ENCODE assay signal across 5 worm cellular contexts in genomic region chrV:14545816-14546283, ce11.
TF ChIP-seq lines count a peak whose summit lies in the region.

Gene rike-1 (minus strand): TSS chrV:14545866.

TF ChIP-seq in whole organism, L1 larva, 84 proteins besides CTCF, POLR2A, EP300 and RAD21 (continued from another document and continues in another):
- TF ChIP-seq sup-37 (GFP tag; optimal IDR thresholded peaks at IDR 0.05; lab: Kevin White, UChicago): no peak
- no peak for TF ChIP-seq nhr-85 (tag; lab: Kevin White, UChicago)
- peak; percentile 59 for TF ChIP-seq lin-14 (GFP tag; optimal IDR thresholded peaks at IDR 0.05; lab: Kevin White, UChicago)
- TF ChIP-seq isw-1 (GFP tag; IDR thresholded peaks at IDR 0.05; lab: Robert Waterston, UW): no peak
- peak; percentile 27 to 34 for TF ChIP-seq efl-1 (optimal IDR thresholded peaks at IDR 0.05; lab: Kevin White, UChicago)
- TF ChIP-seq efl-1 (GFP tag; optimal IDR thresholded peaks at IDR 0.05 in 1 of 2; lab: Kevin White, UChicago): no peak
- no peak for TF ChIP-seq zag-1 (tag; optimal IDR thresholded peaks at IDR 0.05; lab: Kevin White, UChicago)
- no peak for TF ChIP-seq nhr-84 (tag; optimal IDR thresholded peaks at IDR 0.05; lab: Kevin White, UChicago)
- TF ChIP-seq snu-23 (GFP tag; optimal IDR thresholded peaks at IDR 0.05; lab: Kevin White, UChicago): peak; percentile 2
- no peak for TF ChIP-seq unc-30 (tag; optimal IDR thresholded peaks at IDR 0.05; lab: Kevin White, UChicago)
- TF ChIP-seq ets-5 (GFP tag; IDR thresholded peaks at IDR 0.05; lab: Robert Waterston, UW): no peak
- no peak for TF ChIP-seq ces-1 (GFP tag; optimal IDR thresholded peaks at IDR 0.05; lab: Kevin White, UChicago)
- TF ChIP-seq nhr-76 (tag; optimal IDR thresholded peaks at IDR 0.05; lab: Kevin White, UChicago): no peak
- TF ChIP-seq lsy-2 (tag; optimal IDR thresholded peaks at IDR 0.05; lab: Kevin White, UChicago): peak in 1 of 2 experiments; percentile 56
- TF ChIP-seq lin-39 (tag; optimal IDR thresholded peaks at IDR 0.05; lab: Kevin White, UChicago): no peak
- peak; percentile 42 for TF ChIP-seq nhr-71 (tag; optimal IDR thresholded peaks at IDR 0.05; lab: Kevin White, UChicago)
- no peak for TF ChIP-seq sox-4 (tag; optimal IDR thresholded peaks at IDR 0.05; lab: Kevin White, UChicago)
- TF ChIP-seq C34B4.2 (tag; optimal IDR thresholded peaks at IDR 0.05; lab: Kevin White, UChicago): no peak
- TF ChIP-seq aly-2 (tag; optimal IDR thresholded peaks at IDR 0.05; lab: Kevin White, UChicago): no peak
- no peak for TF ChIP-seq grh-1 (GFP tag; IDR thresholded peaks at IDR 0.05; lab: Robert Waterston, UW)
- peak; percentile 52 for TF ChIP-seq blmp-1 (tag; optimal IDR thresholded peaks at IDR 0.05; lab: Kevin White, UChicago)
- no peak for TF ChIP-seq unc-86 (tag; optimal IDR thresholded peaks at IDR 0.05; lab: Kevin White, UChicago)
- TF ChIP-seq vab-15 (tag; optimal IDR thresholded peaks at IDR 0.05; lab: Kevin White, UChicago): no peak
- TF ChIP-seq sptf-1 (tag; optimal IDR thresholded peaks at IDR 0.05; lab: Kevin White, UChicago): no peak
- TF ChIP-seq jun-1 (tag; optimal IDR thresholded peaks at IDR 0.05; lab: Kevin White, UChicago): no peak
- TF ChIP-seq nhr-28 (tag; optimal IDR thresholded peaks at IDR 0.05; lab: Kevin White, UChicago): no peak
- no peak for TF ChIP-seq unc-98 (GFP tag; IDR thresholded peaks at IDR 0.05; lab: Robert Waterston, UW)
- TF ChIP-seq pax-3 (tag; optimal IDR thresholded peaks at IDR 0.05; lab: Kevin White, UChicago): no peak

TF ChIP-seq in whole organism, L2 larva, 48 proteins besides CTCF, POLR2A, EP300 and RAD21 (continued from another document):
- TF ChIP-seq aly-2 (tag; optimal IDR thresholded peaks at IDR 0.05; lab: Kevin White, UChicago) (no peak), snpc-4 (tag; optimal IDR thresholded peaks at IDR 0.05; lab: Kevin White, UChicago) (no peak), ceh-82 (tag; optimal IDR thresholded peaks at IDR 0.05; lab: Kevin White, UChicago) (no peak), sem-4 (tag; optimal IDR thresholded peaks at IDR 0.05; lab: Kevin White, UChicago) (no peak), ceh-16 (tag; optimal IDR thresholded peaks at IDR 0.05; lab: Kevin White, UChicago) (no peak), nhr-12 (tag; optimal IDR thresholded peaks at IDR 0.05; lab: Kevin White, UChicago) (no peak), nhr-10 (tag; optimal IDR thresholded peaks at IDR 0.05; lab: Kevin White, UChicago) (no peak), sma-3 (GFP tag; optimal IDR thresholded peaks at IDR 0.05; lab: Kevin White, UChicago) (no peak), nhr-77 (tag; optimal IDR thresholded peaks at IDR 0.05; lab: Kevin White, UChicago) (no peak), Y55F3AM.14 (GFP tag; optimal IDR thresholded peaks at IDR 0.05; lab: Kevin White, UChicago) (no peak), dmd-4 (tag; optimal IDR thresholded peaks at IDR 0.05; lab: Kevin White, UChicago) (no peak), nhr-11 (tag; optimal IDR thresholded peaks at IDR 0.05; lab: Kevin White, UChicago) (no peak), mbf-1 (tag; optimal IDR thresholded peaks at IDR 0.05; lab: Kevin White, UChicago) (no peak), lsy-2 (tag; optimal IDR thresholded peaks at IDR 0.05; lab: Kevin White, UChicago) (peak in 1 of 2 experiments; percentile 50), R02D3.7 (tag; optimal IDR thresholded peaks at IDR 0.05; lab: Kevin White, UChicago) (no peak), egl-27 (tag; optimal IDR thresholded peaks at IDR 0.05; lab: Kevin White, UChicago) (no peak)
TF ChIP-seq in whole organism, L2 larva: peak in this region for 3.

TF ChIP-seq in whole organism, L3 larva, 47 proteins besides CTCF, POLR2A, EP300 and RAD21 (continued from another document):
- TF ChIP-seq nhr-77 (tag; optimal IDR thresholded peaks at IDR 0.05; lab: Kevin White, UChicago) (no peak), pqm-1 (tag; optimal IDR thresholded peaks at IDR 0.05; lab: Kevin White, UChicago) (no peak)

TF ChIP-seq in whole organism, L4 larva, 104 proteins besides CTCF, POLR2A, EP300 and RAD21 (continued from another document):
- TF ChIP-seq lsy-2 (tag; optimal IDR thresholded peaks at IDR 0.05; lab: Kevin White, UChicago) (peak in 1 of 2 experiments; percentile 24), mep-1 (tag; optimal IDR thresholded peaks at IDR 0.05; lab: Kevin White, UChicago) (peak; percentile 3)

TF ChIP-seq in whole organism, mixed stage, embryonic, 35 proteins besides CTCF, POLR2A, EP300 and RAD21 (continued from another document):
- TF ChIP-seq bed-3 (GFP tag; optimal IDR thresholded peaks at IDR 0.05; lab: Kevin White, UChicago): no peak
- no peak for TF ChIP-seq cnd-1 (tag; optimal IDR thresholded peaks at IDR 0.05; lab: Kevin White, UChicago)
- TF ChIP-seq ces-1 (GFP tag; optimal IDR thresholded peaks at IDR 0.05; lab: Kevin White, UChicago): peak; percentile 62
